Worm (Caenorhabditis elegans): ENCODE measurements around the gene Y75B8A.10.

Y75B8A.10 gene

ce11 chrIII:12165305-12165704 lies 17.5 kb downstream of the Y75B8A.10 start:
- TF ChIP-seq snpc-4 (tag; optimal IDR thresholded peaks at IDR 0.05) (no peak), unc-39 (tag; optimal IDR thresholded peaks at IDR 0.05) (no peak)

- TF ChIP-seq unc-62 (GFP tag; optimal IDR thresholded peaks at IDR 0.05) (no peak), unc-55 (GFP tag; optimal IDR thresholded peaks at IDR 0.05) (no peak), mab-5 (tag; optimal IDR thresholded peaks at IDR 0.05) (no peak), sma-3 (GFP tag; optimal IDR thresholded peaks at IDR 0.05) (no peak), gmeb-1 (tag; optimal IDR thresholded peaks at IDR 0.05) (no peak), mbf-1 (tag; optimal IDR thresholded peaks at IDR 0.05) (no peak)
Observed at ce11 chrIII:12164414-12164813, 18.4 kb downstream of the Y75B8A.10 start.

- TF ChIP-seq nhr-77 (tag; optimal IDR thresholded peaks at IDR 0.05) (no peak), unc-39 (tag; optimal IDR thresholded peaks at IDR 0.05) (no peak), ama-1 (optimal IDR thresholded peaks at IDR 0.05) (no peak), nhr-25 (tag; optimal IDR thresholded peaks at IDR 0.05) (no peak), lin-39 (tag; optimal IDR thresholded peaks at IDR 0.05) (no peak), ceh-16 (tag; optimal IDR thresholded peaks at IDR 0.05) (no peak), snpc-4 (tag; optimal IDR thresholded peaks at IDR 0.05) (no peak), sem-4 (tag; optimal IDR thresholded peaks at IDR 0.05) (no peak), R02D3.7 (tag; optimal IDR thresholded peaks at IDR 0.05) (no peak), crh-2 (tag; optimal IDR thresholded peaks at IDR 0.05) (no peak), mab-5 (tag; optimal IDR thresholded peaks at IDR 0.05) (no peak), ZK546.5 (tag; optimal IDR thresholded peaks at IDR 0.05) (no peak), nhr-10 (tag; optimal IDR thresholded peaks at IDR 0.05) (no peak), mbf-1 (tag; optimal IDR thresholded peaks at IDR 0.05) (no peak), nhr-23 (tag; optimal IDR thresholded peaks at IDR 0.05) (no peak), lsy-2 (tag; optimal IDR thresholded peaks at IDR 0.05) (no peak), lin-11 (tag; optimal IDR thresholded peaks at IDR 0.05) (no peak), nhr-11 (tag; optimal IDR thresholded peaks at IDR 0.05) (no peak), elt-3 (tag; optimal IDR thresholded peaks at IDR 0.05) (no peak)
Observed at ce11 chrIII:12160929-12161328, 21.9 kb downstream of the Y75B8A.10 start.

- TF ChIP-seq R02D3.7 (tag; optimal IDR thresholded peaks at IDR 0.05) (no peak), nhr-77 (tag; optimal IDR thresholded peaks at IDR 0.05) (no peak), blmp-1 (tag; optimal IDR thresholded peaks at IDR 0.05; ENCODE audit: insufficient read depth) (no peak), unc-62 (GFP tag; optimal IDR thresholded peaks at IDR 0.05) (no peak), peb-1 (tag; optimal IDR thresholded peaks at IDR 0.05) (no peak), fos-1 (tag; optimal IDR thresholded peaks at IDR 0.05) (no peak), nhr-129 (tag; optimal IDR thresholded peaks at IDR 0.05) (no peak), snpc-4 (tag; optimal IDR thresholded peaks at IDR 0.05) (no peak), lin-39 (tag; optimal IDR thresholded peaks at IDR 0.05) (no peak), alr-1 (tag; optimal IDR thresholded peaks at IDR 0.05) (no peak)
Observed at ce11 chrIII:12160458-12160857, 22.4 kb downstream of the Y75B8A.10 start, which contains the start of gene Y75B8A.8. Y75B8A.8 (plus strand) TSS chrIII:12160758.

ce11 chrIII:12159208-12159607 lies 23.6 kb downstream of the Y75B8A.10 start:
- TF ChIP-seq aly-2 (tag; optimal IDR thresholded peaks at IDR 0.05) (no peak), ztf-11 (tag; optimal IDR thresholded peaks at IDR 0.05) (no peak), ceh-16 (tag; optimal IDR thresholded peaks at IDR 0.05) (no peak), nhr-77 (tag; optimal IDR thresholded peaks at IDR 0.05) (no peak), sma-3 (GFP tag; optimal IDR thresholded peaks at IDR 0.05) (no peak), ztf-4 (tag; optimal IDR thresholded peaks at IDR 0.05) (no peak), C34F6.9 (tag; optimal IDR thresholded peaks at IDR 0.05) (no peak), R02D3.7 (tag; optimal IDR thresholded peaks at IDR 0.05) (no peak), sem-4 (tag; optimal IDR thresholded peaks at IDR 0.05) (no peak), dmd-4 (tag; optimal IDR thresholded peaks at IDR 0.05) (no peak), alr-1 (tag; optimal IDR thresholded peaks at IDR 0.05) (no peak), mab-5 (tag; optimal IDR thresholded peaks at IDR 0.05) (no peak), nhr-23 (tag; optimal IDR thresholded peaks at IDR 0.05) (no peak), snpc-4 (tag; optimal IDR thresholded peaks at IDR 0.05) (no peak), ceh-82 (tag; optimal IDR thresholded peaks at IDR 0.05) (no peak), nhr-11 (tag; optimal IDR thresholded peaks at IDR 0.05) (no peak), lin-13 (GFP tag; optimal IDR thresholded peaks at IDR 0.05) (no peak), nhr-12 (tag; optimal IDR thresholded peaks at IDR 0.05) (no peak), nhr-21 (tag; optimal IDR thresholded peaks at IDR 0.05) (no peak), skn-1 (tag; optimal IDR thresholded peaks at IDR 0.05) (no peak)

Measured in whole organism, L2 larva.